Fruit fly (Drosophila melanogaster) whole organism, prepupa: Measurements from ENCODE around the gene CG8066.

Source experiments
- Blimp-1 ChIP-seq: fragments of 200-800 bp; sonication (Bioruptor generic); optimal IDR thresholded peaks from 3 replicates; lab custom pipeline; 2017; ENCODE audit warnings: missing biosample characterization, missing genetic modification characterization, mild to moderate bottlenecking, moderate library complexity, missing genetic modification reagents
- CG10669 ChIP-seq: fragments of 200-800 bp; sonication (Bioruptor generic); optimal IDR thresholded peaks from 3 replicates; lab custom pipeline; 2018; ENCODE audit warnings: missing biosample characterization, mild to moderate bottlenecking, missing genetic modification characterization, moderate library complexity
- CG15336 ChIP-seq: fragments of 200-800 bp; sonication (Bioruptor generic); IDR thresholded peaks from 2 replicates; pipeline ENCODE4 v1.3.6; 2022; ENCODE audit warnings: missing biosample characterization, missing genetic modification characterization
- CG1621 ChIP-seq: fragments of 200-800 bp; sonication (Bioruptor generic); optimal IDR thresholded peaks from 3 replicates; lab custom pipeline; 2018; ENCODE audit warnings: missing biosample characterization, mild to moderate bottlenecking, missing genetic modification characterization
- CG16779 ChIP-seq: fragments of 200-800 bp; sonication (Bioruptor generic); optimal IDR thresholded peaks from 3 replicates; lab custom pipeline; 2017; ENCODE audit warnings: missing biosample characterization, mild to moderate bottlenecking, missing genetic modification characterization
- CG3032 ChIP-seq: fragments of 200-800 bp; optimal IDR thresholded peaks from 2 replicates; lab custom pipeline; 2019; ENCODE audit warnings: missing biosample characterization, mild to moderate bottlenecking, missing genetic modification characterization, moderate library complexity
- CG31627 ChIP-seq: fragments of 200-800 bp; sonication (Bioruptor generic); optimal IDR thresholded peaks from 3 replicates; lab custom pipeline; 2016; ENCODE audit warnings: missing biosample characterization, missing genetic modification characterization
- CG32006 ChIP-seq: fragments of 200-800 bp; sonication (Bioruptor generic); optimal IDR thresholded peaks from 3 replicates; lab custom pipeline; 2017; ENCODE audit warnings: missing biosample characterization, mild to moderate bottlenecking, missing genetic modification characterization
- CG34406 ChIP-seq: fragments of 200-800 bp; sonication (Bioruptor generic); optimal IDR thresholded peaks from 3 replicates; lab custom pipeline; 2016; ENCODE audit warnings: missing biosample characterization, missing genetic modification characterization
- CG4318 ChIP-seq: fragments of 200-800 bp; sonication (Bioruptor generic); optimal IDR thresholded peaks from 3 replicates; lab custom pipeline; 2017; ENCODE audit warnings: missing biosample characterization, mild to moderate bottlenecking, missing genetic modification characterization
- CG6163 ChIP-seq: fragments of 200-800 bp; sonication (Bioruptor generic); IDR thresholded peaks from 3 replicates; pipeline ENCODE4 v1.3.6; 2022; ENCODE audit warnings: missing biosample characterization, missing genetic modification characterization
- CG6792 ChIP-seq: fragments of 200-800 bp; sonication (Bioruptor generic); optimal IDR thresholded peaks from 3 replicates; lab custom pipeline; 2016; ENCODE audit warnings: missing biosample characterization, missing genetic modification characterization
- CG6854 ChIP-seq: fragments of 200-800 bp; sonication (Bioruptor generic); optimal IDR thresholded peaks from 2 replicates; lab custom pipeline; 2017; ENCODE audit warnings: missing biosample characterization, mild to moderate bottlenecking, missing genetic modification characterization
- CG7368 ChIP-seq: fragments of 200-800 bp; sonication (Bioruptor generic); optimal IDR thresholded peaks from 3 replicates; lab custom pipeline; 2016; ENCODE audit warnings: missing biosample characterization, missing genetic modification characterization
- CG8119 ChIP-seq: fragments of 200-800 bp; sonication (Bioruptor generic); IDR thresholded peaks from 3 replicates; pipeline ENCODE4 v1.3.6; 2022; ENCODE audit warnings: missing biosample characterization, missing genetic modification characterization
- CG8632 ChIP-seq: fragments of 200-800 bp; sonication (Bioruptor generic); optimal IDR thresholded peaks from 3 replicates; lab custom pipeline; 2016; ENCODE audit warnings: missing biosample characterization, missing genetic modification characterization
- CG9139 ChIP-seq: fragments of 200-800 bp; sonication (Bioruptor generic); optimal IDR thresholded peaks from 3 replicates; lab custom pipeline; 2017; ENCODE audit warnings: missing biosample characterization, mild to moderate bottlenecking, missing genetic modification characterization
- Eip75B ChIP-seq: fragments of 200-800 bp; sonication (Bioruptor generic); optimal IDR thresholded peaks from 3 replicates; lab custom pipeline; 2016; ENCODE audit warnings: missing biosample characterization, missing genetic modification characterization
- Eip78C ChIP-seq: fragments of 200-800 bp; sonication (Bioruptor generic); peaks from one replicate; lab custom pipeline; 2016; ENCODE audit warnings: missing biosample characterization, missing genetic modification characterization
- Eip93F ChIP-seq: fragments of 200-800 bp; sonication (Bioruptor generic); optimal IDR thresholded peaks from 2 replicates; lab custom pipeline; 2016; ENCODE audit warnings: missing biosample characterization, mild to moderate bottlenecking, missing genetic modification characterization
- Hr39 ChIP-seq: fragments of 200-800 bp; sonication (Bioruptor generic); optimal IDR thresholded peaks from 2 replicates; lab custom pipeline; 2016; ENCODE audit warnings: missing biosample characterization, missing genetic modification characterization
- Hr4 ChIP-seq: fragments of 200-800 bp; sonication (Bioruptor generic); optimal IDR thresholded peaks from 3 replicates; lab custom pipeline; 2016; ENCODE audit warnings: missing biosample characterization, missing genetic modification characterization
- Met ChIP-seq: fragments of 200-800 bp; sonication (Bioruptor generic); optimal IDR thresholded peaks from 3 replicates; lab custom pipeline; 2016; ENCODE audit warnings: missing biosample characterization, missing genetic modification characterization
- OdsH ChIP-seq: fragments of 200-800 bp; sonication (Bioruptor generic); optimal IDR thresholded peaks from 3 replicates; lab custom pipeline; 2016; ENCODE audit warnings: missing biosample characterization, missing genetic modification characterization
- Sox102F ChIP-seq: fragments of 200-800 bp; sonication (Bioruptor generic); optimal IDR thresholded peaks from 2 replicates; lab custom pipeline; 2016; ENCODE audit warnings: missing biosample characterization, mild to moderate bottlenecking, missing genetic modification characterization
- Sox14 ChIP-seq: fragments of 200-800 bp; sonication (Bioruptor generic); optimal IDR thresholded peaks from 3 replicates; lab custom pipeline; 2016; ENCODE audit warnings: missing biosample characterization, missing genetic modification characterization
- Sox15 ChIP-seq: fragments of 200-800 bp; sonication (Bioruptor generic); optimal IDR thresholded peaks from 3 replicates; lab custom pipeline; 2016; ENCODE audit warnings: missing biosample characterization, missing genetic modification characterization
- dac ChIP-seq: fragments of 200-800 bp; sonication (Bioruptor generic); optimal IDR thresholded peaks from 2 replicates; lab custom pipeline; 2017; ENCODE audit warnings: missing biosample characterization, mild to moderate bottlenecking, missing genetic modification characterization
- esn ChIP-seq: fragments of 200-800 bp; sonication (Bioruptor generic); optimal IDR thresholded peaks from 2 replicates; lab custom pipeline; 2016; ENCODE audit warnings: missing biosample characterization, mild to moderate bottlenecking, missing genetic modification characterization, moderate library complexity
- pdm3 ChIP-seq: fragments of 200-800 bp; sonication (Bioruptor generic); optimal IDR thresholded peaks from 3 replicates; lab custom pipeline; 2016; ENCODE audit warnings: missing biosample characterization, missing genetic modification characterization
- svp ChIP-seq: fragments of 200-800 bp; sonication (Bioruptor generic); peaks from one replicate; lab custom pipeline; 2016; ENCODE audit warnings: missing biosample characterization, missing genetic modification characterization
- vri ChIP-seq: fragments of 200-800 bp; sonication (Bioruptor generic); optimal IDR thresholded peaks from 3 replicates; lab custom pipeline; 2016; ENCODE audit warnings: missing biosample characterization, mild to moderate bottlenecking, missing genetic modification characterization

Gene CG8066

DNA sequence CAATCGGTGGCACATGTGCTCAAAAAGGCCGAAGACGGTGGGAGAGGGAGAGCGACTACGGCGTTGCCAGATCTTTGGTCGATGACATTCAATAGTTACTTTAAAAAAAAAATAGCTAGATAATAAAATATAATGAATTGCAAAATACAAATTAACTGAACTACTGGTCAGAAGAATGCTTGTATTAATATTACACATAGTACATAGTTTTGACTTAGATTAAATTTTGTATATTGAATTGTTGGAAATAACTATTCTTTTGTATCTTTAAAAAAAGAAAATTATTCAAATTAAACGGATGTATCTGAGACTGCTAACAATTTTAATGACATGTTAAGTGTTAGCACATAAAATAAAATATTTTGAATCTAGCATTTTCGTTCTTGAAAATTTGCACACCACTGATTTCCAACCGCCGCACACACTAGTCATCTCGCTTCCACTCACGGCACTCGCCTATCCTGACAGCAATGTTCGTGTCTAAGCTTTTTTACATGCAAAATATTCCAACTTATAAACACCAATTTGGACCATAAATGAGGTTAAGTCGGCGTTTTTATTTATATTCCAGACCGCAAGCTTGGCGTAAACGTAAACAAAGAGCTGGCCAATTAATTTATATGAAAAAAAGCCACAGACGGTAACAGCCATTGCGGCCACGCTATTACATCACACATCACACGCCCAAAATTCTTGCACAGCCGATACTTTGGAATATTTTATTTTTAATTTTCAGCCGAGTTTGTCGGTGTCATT lies 6.5 kb upstream of the CG8066 start (continued):
- TF ChIP-seq CG8632 (GFP tag; lab: Kevin White, UChicago) (peak; percentile 59), pdm3 (GFP tag; lab: Kevin White, UChicago) (peak; percentile 67), CG10669 (GFP tag; lab: Kevin White, UChicago) (peak; percentile 44), dac (no peak), CG31627 (GFP tag; lab: Kevin White, UChicago) (peak; percentile 68), Sox14 (GFP tag; lab: Kevin White, UChicago) (peak; percentile 67), CG7368 (GFP tag; lab: Kevin White, UChicago) (peak; percentile 46), vri (peak; percentile 83), CG4318 (GFP tag; lab: Kevin White, UChicago) (peak; percentile 65), CG1621 (peak; percentile 17), CG34406 (peak; percentile 67), Blimp-1 (GFP tag; lab: Kevin White, UChicago) (peak; percentile 30), Eip93F (GFP tag; lab: Kevin White, UChicago) (no peak), Sox15 (GFP tag; lab: Kevin White, UChicago) (peak; percentile 58), Sox102F (peak; percentile 30), CG8119 (GFP tag; lab: Robert Waterston, UW) (peak; percentile 67), CG9139 (GFP tag; lab: Kevin White, UChicago) (no peak), OdsH (peak; percentile 76), CG15336 (GFP tag; lab: Robert Waterston, UW) (peak; percentile 50; the same call in 1 of the 2 replicates), CG3032 (tag; lab: Kevin White, UChicago) (peak; percentile 59), Hr39 (GFP tag; lab: Kevin White, UChicago) (peak; percentile 63)
- TF ChIP-seq, all 60 proteins: peak for 53

dm6 chr3R:14569411-14570107 lies 912 bp upstream of the CG8066 start, which contains the start of gene Cys:
TSS of gene Cys (minus strand) at chr3R:14569644.
- TF ChIP-seq Eip78C (GFP tag; lab: Kevin White, UChicago) (peak; percentile 70), svp (peak; percentile 22), esn (no peak), Hr4 (GFP tag; lab: Kevin White, UChicago) (peak; percentile 6), CG32006 (peak; percentile 52), CG6163 (no peak)

DNA sequence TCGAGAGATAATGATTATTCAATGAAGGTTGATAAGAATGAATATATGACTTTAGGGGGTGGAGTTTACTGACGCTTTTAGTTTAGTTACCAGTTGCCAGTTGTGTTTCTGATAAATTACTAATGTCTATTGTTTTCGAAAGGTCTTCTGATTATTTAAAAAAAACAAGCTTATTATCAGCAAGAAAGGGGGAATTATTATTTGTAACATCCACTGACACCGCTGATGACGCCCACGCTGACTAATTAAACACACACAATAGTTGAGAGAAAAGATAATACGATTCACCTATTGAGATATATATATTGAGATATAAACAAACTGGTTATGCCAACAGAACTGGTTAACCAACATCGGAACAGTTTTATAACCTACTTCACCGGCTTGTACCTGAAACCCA lies 851 bp downstream of the CG8066 start:
- TF ChIP-seq CG8632 (GFP tag; lab: Kevin White, UChicago) (no peak), Met (GFP tag; lab: Kevin White, UChicago) (no peak), CG6792 (GFP tag; lab: Kevin White, UChicago) (no peak), esn (no peak), Hr4 (GFP tag; lab: Kevin White, UChicago) (no peak), CG16779 (no peak), CG6854 (GFP tag; lab: Kevin White, UChicago) (no peak)

DNA sequence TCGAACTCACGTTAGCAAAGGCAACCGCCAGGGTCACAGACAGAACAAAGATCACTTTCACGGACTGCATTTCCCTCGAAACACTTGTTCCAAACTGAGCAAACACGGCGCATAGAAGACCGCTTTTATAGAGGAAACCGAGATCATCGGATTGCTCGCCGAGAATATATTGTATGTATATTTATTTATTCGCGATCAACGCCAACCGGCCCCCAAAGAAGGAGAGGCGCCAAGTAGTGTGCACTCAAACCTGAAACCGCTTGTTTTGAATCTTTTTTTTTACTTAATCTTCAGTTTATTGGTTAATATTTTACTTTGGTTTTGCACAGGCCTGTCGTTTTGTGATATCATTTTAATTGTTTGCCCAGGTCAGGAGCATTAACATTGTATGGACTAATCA lies 1.3 kb downstream of the CG8066 start, which contains the start of gene CG31313:
Gene CG31313 (minus strand): TSS at position 101 of the 400 bp plus-strand sequence.
- TF ChIP-seq Eip78C (GFP tag; lab: Kevin White, UChicago) (peak; percentile 23), vri (peak; percentile 3), Eip75B (no peak)
- TF ChIP-seq, all 60 proteins: peak for 2
